Worm (Caenorhabditis elegans) whole organism, young adult: Measurements from ENCODE around the gene chil-17.

Source experiments
- B0336.3 ChIP-seq: fragments of 200-800 bp; sonication (Bioruptor generic); IDR thresholded peaks from 2 replicates; pipeline ENCODE4 v1.3.6; 2022; ENCODE audit warnings: missing genetic modification characterization, missing compliant biosample characterization
- F22D6.2 ChIP-seq: sonication (generic microtip); optimal IDR thresholded peaks from 2 replicates; lab custom pipeline; 2016; ENCODE audit warnings: mild to moderate bottlenecking, missing genetic modification characterization, missing compliant biosample characterization
- F39B2.1 ChIP-seq: fragments of 200-800 bp; sonication (Bioruptor generic); IDR thresholded peaks from 2 replicates; pipeline ENCODE4 v1.3.6; 2022; ENCODE audit warnings: missing genetic modification reagents, missing genetic modification characterization, missing compliant biosample characterization
- F49E8.2 ChIP-seq: sonication (generic microtip); optimal IDR thresholded peaks from 3 replicates; lab custom pipeline; 2017; ENCODE audit warnings: missing genetic modification characterization, mild to moderate bottlenecking, missing compliant biosample characterization, antibody characterized with exemption, moderate library complexity; ENCODE audit not compliant: insufficient read depth
- F55B11.4 ChIP-seq: sonication (generic microtip); optimal IDR thresholded peaks from 2 replicates; lab custom pipeline; 2016; ENCODE audit warnings: missing compliant biosample characterization, missing genetic modification characterization, borderline replicate concordance; ENCODE audit not compliant: insufficient read depth
- K11D2.4 ChIP-seq: fragments of 200-800 bp; sonication (Bioruptor generic); IDR thresholded peaks from 2 replicates; pipeline ENCODE4 v1.3.6; 2022; ENCODE audit warnings: missing genetic modification reagents, missing genetic modification characterization, missing compliant biosample characterization
- T07F8.4 ChIP-seq: sonication (generic microtip); optimal IDR thresholded peaks from 2 replicates; lab custom pipeline; 2016; ENCODE audit warnings: mild to moderate bottlenecking, missing genetic modification characterization, moderate library complexity, missing compliant biosample characterization
- aptf-2 ChIP-seq: fragments of 200-800 bp; sonication (Bioruptor generic); conservative IDR thresholded peaks from 2 replicates; pipeline ENCODE4 v1.3.6; 2022; ENCODE audit warnings: missing genetic modification reagents, missing genetic modification characterization, missing compliant biosample characterization
- atf-7 ChIP-seq: sonication (generic microtip); optimal IDR thresholded peaks from 2 replicates; lab custom pipeline; 2017; ENCODE audit warnings: mild to moderate bottlenecking, missing genetic modification characterization, missing compliant biosample characterization
- attf-3 ChIP-seq: fragments of 200-800 bp; sonication (Bioruptor generic); conservative IDR thresholded peaks from 2 replicates; pipeline ENCODE4 v1.3.6; 2022; ENCODE audit warnings: missing genetic modification reagents, missing genetic modification characterization, missing compliant biosample characterization
- attf-5 ChIP-seq: fragments of 200-800 bp; sonication (Bioruptor generic); optimal IDR thresholded peaks from 2 replicates; lab custom pipeline; 2018; ENCODE audit warnings: mild to moderate bottlenecking, missing genetic modification characterization, missing compliant biosample characterization
- attf-6 ChIP-seq: fragments of 200-800 bp; sonication (Bioruptor generic); IDR thresholded peaks from 2 replicates; pipeline ENCODE4 v1.3.6; 2022; ENCODE audit warnings: missing genetic modification reagents, missing genetic modification characterization, missing compliant biosample characterization
- bed-1 ChIP-seq: fragments of 200-800 bp; sonication (Bioruptor generic); IDR thresholded peaks from 2 replicates; pipeline ENCODE4 v1.3.6; 2022; ENCODE audit warnings: missing genetic modification reagents, missing genetic modification characterization, missing compliant biosample characterization
- cebp-2 ChIP-seq: fragments of 200-800 bp; sonication (Bioruptor generic); IDR thresholded peaks from 2 replicates; pipeline ENCODE4 v1.3.6; 2022; ENCODE audit warnings: missing genetic modification characterization, missing compliant biosample characterization
- ceh-100 ChIP-seq: fragments of 200-800 bp; sonication (Bioruptor generic); IDR thresholded peaks from 2 replicates; pipeline ENCODE4 v1.3.6; 2022; ENCODE audit warnings: missing genetic modification reagents, missing genetic modification characterization, missing compliant biosample characterization
- ceh-40 ChIP-seq: fragments of 200-800 bp; sonication (Bioruptor generic); IDR thresholded peaks from 2 replicates; pipeline ENCODE4 v1.3.6; 2022; ENCODE audit warnings: missing genetic modification characterization, missing compliant biosample characterization
- ceh-58 ChIP-seq: fragments of 200-800 bp; sonication (Bioruptor generic); IDR thresholded peaks from 2 replicates; pipeline ENCODE4 v1.3.6; 2022; ENCODE audit warnings: missing genetic modification characterization, missing compliant biosample characterization
- efl-1 ChIP-seq: fragments of 150-350 bp; optimal IDR thresholded peaks from 2 replicates; lab custom pipeline; 2014; ENCODE audit warnings: missing biosample characterization, missing genetic modification reagents, missing genetic modification characterization
- egl-44 ChIP-seq: fragments of 200-800 bp; sonication (Bioruptor generic); IDR thresholded peaks from 2 replicates; pipeline ENCODE4 v1.3.6; 2022; ENCODE audit warnings: missing genetic modification reagents, missing genetic modification characterization, missing compliant biosample characterization
- ets-4 ChIP-seq: fragments of 200-800 bp; sonication (Bioruptor generic); optimal IDR thresholded peaks from 2 replicates; lab custom pipeline; 2018; ENCODE audit warnings: mild to moderate bottlenecking, missing genetic modification characterization, missing compliant biosample characterization
- hlh-12 ChIP-seq: sonication (generic microtip); optimal IDR thresholded peaks from 2 replicates; lab custom pipeline; 2016; ENCODE audit warnings: missing genetic modification characterization, missing compliant biosample characterization
- hmg-1.2 ChIP-seq: fragments of 200-800 bp; sonication (Bioruptor generic); IDR thresholded peaks from 2 replicates; pipeline ENCODE4 v1.3.6; 2022; ENCODE audit warnings: missing genetic modification reagents, missing genetic modification characterization, missing compliant biosample characterization
- lag-1 ChIP-seq: fragments of 200-800 bp; sonication (Bioruptor generic); IDR thresholded peaks from 2 replicates; pipeline ENCODE4 v1.3.6; 2022; ENCODE audit warnings: missing genetic modification reagents, missing genetic modification characterization, missing compliant biosample characterization
- lin-26 ChIP-seq: fragments of 200-800 bp; sonication (Bioruptor generic); IDR thresholded peaks from 2 replicates; pipeline ENCODE4 v1.3.6; 2022; ENCODE audit warnings: missing genetic modification reagents, missing genetic modification characterization, missing compliant biosample characterization
- lin-35 ChIP-seq, 3 experiments: fragments of 150-350 bp in 2 of 3; sonication (generic microtip) in 1 of 3; optimal IDR thresholded peaks; 2 replicates each; lab custom pipeline; 2014 to 2018; ENCODE audit warnings: missing biosample characterization in 3 of 3, missing genetic modification characterization in 3 of 3, missing genetic modification reagents in 3 of 3
- lin-40 ChIP-seq: sonication (generic microtip); optimal IDR thresholded peaks from 2 replicates; lab custom pipeline; 2016; ENCODE audit warnings: missing genetic modification characterization, mild to moderate bottlenecking, missing compliant biosample characterization, missing genotype, missing genetic modification reagents
- lsy-27 ChIP-seq: sonication (generic microtip); optimal IDR thresholded peaks from 2 replicates; lab custom pipeline; 2017; ENCODE audit warnings: missing genetic modification characterization, mild to moderate bottlenecking, missing compliant biosample characterization, antibody characterized with exemption, missing genotype, borderline replicate concordance; ENCODE audit not compliant: insufficient read depth
- madf-8 ChIP-seq: fragments of 200-800 bp; sonication (Bioruptor generic); conservative IDR thresholded peaks from 2 replicates; pipeline ENCODE4 v1.3.6; 2022; ENCODE audit warnings: missing genetic modification reagents, missing genetic modification characterization, missing compliant biosample characterization
- mel-28 ChIP-seq: sonication (generic microtip); optimal IDR thresholded peaks from 2 replicates; lab custom pipeline; 2016; ENCODE audit warnings: borderline replicate concordance, mild to moderate bottlenecking, missing genetic modification characterization, missing compliant biosample characterization
- nfya-1 ChIP-seq: sonication (generic microtip); optimal IDR thresholded peaks from 2 replicates; lab custom pipeline; 2017; ENCODE audit warnings: antibody characterized with exemption, missing compliant biosample characterization, missing genetic modification characterization, borderline replicate concordance; ENCODE audit not compliant: insufficient read depth
- nfya-2 ChIP-seq: fragments of 200-800 bp; sonication (Bioruptor generic); IDR thresholded peaks from 2 replicates; pipeline ENCODE4 v1.3.6; 2022; ENCODE audit warnings: missing genetic modification reagents, missing genetic modification characterization, missing compliant biosample characterization
- nhr-120 ChIP-seq: fragments of 200-800 bp; sonication (Bioruptor generic); IDR thresholded peaks from 2 replicates; pipeline ENCODE4 v1.3.6; 2022; ENCODE audit warnings: missing genetic modification characterization, missing compliant biosample characterization
- nhr-27 ChIP-seq: fragments of 200-800 bp; sonication (Bioruptor generic); optimal IDR thresholded peaks from 2 replicates; lab custom pipeline; 2018; ENCODE audit warnings: mild to moderate bottlenecking, missing genetic modification characterization, moderate library complexity, missing compliant biosample characterization
- nhr-80 ChIP-seq: sonication (generic microtip); optimal IDR thresholded peaks from 2 replicates; lab custom pipeline; 2016; ENCODE audit warnings: missing genetic modification characterization, missing compliant biosample characterization
- rcor-1 ChIP-seq: fragments of 200-800 bp; sonication (Bioruptor generic); IDR thresholded peaks from 2 replicates; pipeline ENCODE4 v1.3.6; 2022; ENCODE audit warnings: missing genetic modification reagents, missing genetic modification characterization, missing compliant biosample characterization
- repo-1 ChIP-seq: sonication (generic microtip); optimal IDR thresholded peaks from 2 replicates; lab custom pipeline; 2017; ENCODE audit warnings: mild to moderate bottlenecking, missing genetic modification characterization, missing compliant biosample characterization
- sdz-38 ChIP-seq: sonication (generic microtip); optimal IDR thresholded peaks from 2 replicates; lab custom pipeline; 2016; ENCODE audit warnings: missing genotype, missing genetic modification characterization, missing compliant biosample characterization
- snpc-1.1 ChIP-seq: sonication (generic microtip); optimal IDR thresholded peaks from 2 replicates; lab custom pipeline; 2017; ENCODE audit warnings: missing genetic modification characterization, mild to moderate bottlenecking, missing compliant biosample characterization, antibody characterized with exemption, moderate library complexity, missing genotype, missing genetic modification reagents; ENCODE audit not compliant: insufficient read depth
- snpc-1.3 ChIP-seq: sonication (generic microtip); optimal IDR thresholded peaks from 2 replicates; lab custom pipeline; 2017; ENCODE audit warnings: missing genetic modification characterization, mild to moderate bottlenecking, missing compliant biosample characterization, antibody characterized with exemption, moderate library complexity, missing genotype, missing genetic modification reagents; ENCODE audit not compliant: insufficient read depth
- snpc-3.4 ChIP-seq: sonication (generic microtip); optimal IDR thresholded peaks from 2 replicates; lab custom pipeline; 2017; ENCODE audit warnings: missing genetic modification characterization, mild to moderate bottlenecking, missing compliant biosample characterization, antibody characterized with exemption, moderate library complexity, missing genotype, missing genetic modification reagents
- sptf-2 ChIP-seq: fragments of 200-800 bp; sonication (Bioruptor generic); optimal IDR thresholded peaks from 2 replicates; lab custom pipeline; 2018; ENCODE audit warnings: mild to moderate bottlenecking, missing genetic modification characterization, missing compliant biosample characterization
- unc-130 ChIP-seq: sonication (generic microtip); optimal IDR thresholded peaks from 2 replicates; lab custom pipeline; 2016; ENCODE audit warnings: missing genetic modification reagents, missing genetic modification characterization, missing compliant biosample characterization
- xnd-1 ChIP-seq: sonication (generic microtip); optimal IDR thresholded peaks from 2 replicates; lab custom pipeline; 2016; ENCODE audit warnings: missing genotype, missing genetic modification reagents, missing genetic modification characterization, missing compliant biosample characterization
- ztf-3 ChIP-seq: fragments of 200-800 bp; sonication (Bioruptor generic); optimal IDR thresholded peaks from 2 replicates; lab custom pipeline; 2018; ENCODE audit warnings: mild to moderate bottlenecking, missing genetic modification characterization, missing compliant biosample characterization

chil-17 gene

ce11 chrII:9416381-9417276, 23.3 kb downstream of the chil-17 start, which contains the start of the genes gss-1 and chch-3 (continued):
- TF ChIP-seq repo-1 (no peak), ceh-58 (GFP tag; lab: Robert Waterston, UW) (no peak), nhr-120 (GFP tag; lab: Robert Waterston, UW) (no peak), ets-4 (GFP tag; lab: Kevin White, UChicago) (no peak), F49E8.2 (tag; lab: Kevin White, UChicago) (no peak), lin-35 (GFP tag; optimal IDR thresholded peaks at IDR 0.05; lab: Kevin White, UChicago) (peak in 1 of 3 experiments; percentile 36), mel-28 (no peak), efl-1 (GFP tag; lab: Kevin White, UChicago) (peak; percentile 7), snpc-3.4 (tag; lab: Kevin White, UChicago) (no peak), sdz-38 (tag; lab: Kevin White, UChicago) (no peak), unc-130 (GFP tag; lab: Kevin White, UChicago) (no peak), B0336.3 (no peak), rcor-1 (peak; percentile 33; the same call in 1 of the 2 replicates), F22D6.2 (tag; lab: Kevin White, UChicago) (no peak), snpc-1.3 (no peak), xnd-1 (tag; lab: Kevin White, UChicago) (no peak), T07F8.4 (no peak), snpc-1.1 (tag; lab: Kevin White, UChicago) (no peak), F55B11.4 (tag; lab: Kevin White, UChicago) (no peak), aptf-2 (GFP tag; lab: Robert Waterston, UW) (no peak), lin-26 (GFP tag; lab: Robert Waterston, UW) (no peak), hmg-1.2 (peak; percentile 33; the same call in 1 of the 2 replicates), lag-1 (GFP tag; lab: Robert Waterston, UW) (no peak), bed-1 (GFP tag; lab: Robert Waterston, UW) (no peak), K11D2.4 (GFP tag; lab: Robert Waterston, UW) (peak; percentile 23; the same call in 1 of the 2 replicates), attf-5 (peak; percentile 32), egl-44 (no peak)

DNA sequence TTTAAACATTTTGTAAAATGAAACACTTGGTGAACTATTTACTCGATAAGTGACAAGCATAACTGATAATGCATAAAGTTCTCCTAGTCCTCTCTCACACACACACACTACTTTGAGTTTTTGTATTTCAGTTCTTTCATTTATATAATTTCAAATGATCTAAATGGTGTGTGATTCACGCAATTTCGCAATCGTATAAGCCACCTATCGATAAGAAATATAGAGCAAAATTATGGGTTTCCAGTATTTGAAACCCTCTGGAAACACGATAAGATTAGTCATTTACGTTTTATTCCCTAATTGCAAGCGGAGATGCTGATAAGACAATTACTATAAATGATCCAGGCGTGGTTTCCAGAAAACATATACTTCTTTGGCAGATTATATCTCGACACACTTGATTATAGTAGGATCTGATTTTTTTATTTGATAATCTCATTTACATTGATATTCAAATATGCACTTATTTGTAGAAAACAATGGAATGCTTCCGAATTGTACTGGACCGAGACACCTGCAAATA, 27.8 kb downstream of the chil-17 start, which contains the start of gene arrd-3:
Gene arrd-3 (plus strand): TSS at position 473 of the 523 bp plus-strand sequence.
- no peak for TF ChIP-seq sptf-2 (GFP tag; lab: Kevin White, UChicago)
- no peak for TF ChIP-seq madf-8 (GFP tag; lab: Robert Waterston, UW)
- TF ChIP-seq nhr-80 (tag; lab: Kevin White, UChicago): peak; percentile 49
- TF ChIP-seq nfya-1 (tag; lab: Kevin White, UChicago): no peak
- TF ChIP-seq lin-40 (tag; lab: Kevin White, UChicago): no peak
- TF ChIP-seq rcor-1: no peak

DNA sequence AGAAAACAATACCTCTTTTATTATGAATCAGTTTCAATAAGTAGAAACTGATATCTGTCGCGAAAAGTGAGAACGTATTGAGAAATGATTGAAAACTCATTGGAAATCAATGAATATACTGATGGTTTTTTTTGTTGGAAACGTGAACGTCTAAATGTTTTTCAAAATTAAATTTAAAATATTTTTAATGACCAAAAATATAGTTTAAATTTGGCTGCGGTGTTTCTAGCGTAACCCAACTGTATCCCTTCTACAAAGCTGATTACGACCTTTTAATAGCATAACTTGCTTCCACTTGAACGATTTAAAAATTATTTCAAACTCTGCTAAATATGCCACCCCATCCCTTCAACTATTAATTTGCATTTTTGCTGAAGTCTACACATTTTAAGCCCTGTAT, 28.5 kb downstream of the chil-17 start, which contains the start of gene M176.9:
Gene M176.9 (minus strand): TSS at position 101 of the 400 bp plus-strand sequence.
- TF ChIP-seq lsy-27: no peak
- TF ChIP-seq nfya-2 (GFP tag; lab: Robert Waterston, UW): no peak
- TF ChIP-seq cebp-2 (GFP tag; lab: Robert Waterston, UW): no peak
- no peak for TF ChIP-seq attf-3 (GFP tag; lab: Robert Waterston, UW)
- TF ChIP-seq nhr-27: no peak
- no peak for TF ChIP-seq hlh-12 (tag; lab: Kevin White, UChicago)
- TF ChIP-seq F39B2.1: no peak
- no peak for TF ChIP-seq hmg-1.2
- no peak for TF ChIP-seq ceh-40 (GFP tag; lab: Robert Waterston, UW)
- TF ChIP-seq atf-7 (tag; lab: Kevin White, UChicago): no peak
- TF ChIP-seq ztf-3 (GFP tag; lab: Kevin White, UChicago): no peak
- no peak for TF ChIP-seq ceh-100
- TF ChIP-seq attf-6 (GFP tag; lab: Robert Waterston, UW): no peak
- TF ChIP-seq lin-26 (GFP tag; lab: Robert Waterston, UW): no peak
